Fruit fly (Drosophila melanogaster) whole organism, prepupa: Measurements from ENCODE around the gene Osi9.

Experiments used
- Blimp-1 ChIP-seq: fragments of 200-800 bp; sonication (Bioruptor generic); optimal IDR thresholded peaks from 3 replicates; lab custom pipeline; 2017; ENCODE audit warnings: missing biosample characterization, missing genetic modification characterization, mild to moderate bottlenecking, moderate library complexity, missing genetic modification reagents
- CG10631 ChIP-seq: fragments of 200-800 bp; sonication (Bioruptor generic); optimal IDR thresholded peaks from 2 replicates; lab custom pipeline; 2016; ENCODE audit warnings: missing biosample characterization, missing genetic modification characterization
- CG10669 ChIP-seq: fragments of 200-800 bp; sonication (Bioruptor generic); optimal IDR thresholded peaks from 3 replicates; lab custom pipeline; 2018; ENCODE audit warnings: missing biosample characterization, mild to moderate bottlenecking, missing genetic modification characterization, moderate library complexity
- CG11294 ChIP-seq: fragments of 200-800 bp; sonication (Bioruptor generic); IDR thresholded peaks from 2 replicates; pipeline ENCODE4 v1.3.6; 2022; ENCODE audit warnings: missing biosample characterization, missing genetic modification characterization
- CG11762 ChIP-seq: fragments of 200-800 bp; sonication (Bioruptor generic); optimal IDR thresholded peaks from 3 replicates; lab custom pipeline; 2016; ENCODE audit warnings: missing biosample characterization, missing genetic modification characterization; ENCODE audit not compliant: insufficient read depth
- CG11902 ChIP-seq: fragments of 200-800 bp; sonication (Bioruptor generic); optimal IDR thresholded peaks from 3 replicates; lab custom pipeline; 2016; ENCODE audit warnings: missing biosample characterization, missing genetic modification characterization
- CG15336 ChIP-seq: fragments of 200-800 bp; sonication (Bioruptor generic); IDR thresholded peaks from 2 replicates; pipeline ENCODE4 v1.3.6; 2022; ENCODE audit warnings: missing biosample characterization, missing genetic modification characterization
- CG1621 ChIP-seq: fragments of 200-800 bp; sonication (Bioruptor generic); optimal IDR thresholded peaks from 3 replicates; lab custom pipeline; 2018; ENCODE audit warnings: missing biosample characterization, mild to moderate bottlenecking, missing genetic modification characterization
- CG3032 ChIP-seq: fragments of 200-800 bp; optimal IDR thresholded peaks from 2 replicates; lab custom pipeline; 2019; ENCODE audit warnings: missing biosample characterization, mild to moderate bottlenecking, missing genetic modification characterization, moderate library complexity
- CG31627 ChIP-seq: fragments of 200-800 bp; sonication (Bioruptor generic); optimal IDR thresholded peaks from 3 replicates; lab custom pipeline; 2016; ENCODE audit warnings: missing biosample characterization, missing genetic modification characterization
- CG32006 ChIP-seq: fragments of 200-800 bp; sonication (Bioruptor generic); optimal IDR thresholded peaks from 3 replicates; lab custom pipeline; 2017; ENCODE audit warnings: missing biosample characterization, mild to moderate bottlenecking, missing genetic modification characterization
- CG34406 ChIP-seq: fragments of 200-800 bp; sonication (Bioruptor generic); optimal IDR thresholded peaks from 3 replicates; lab custom pipeline; 2016; ENCODE audit warnings: missing biosample characterization, missing genetic modification characterization
- CG6163 ChIP-seq: fragments of 200-800 bp; sonication (Bioruptor generic); IDR thresholded peaks from 3 replicates; pipeline ENCODE4 v1.3.6; 2022; ENCODE audit warnings: missing biosample characterization, missing genetic modification characterization
- CG6854 ChIP-seq: fragments of 200-800 bp; sonication (Bioruptor generic); optimal IDR thresholded peaks from 2 replicates; lab custom pipeline; 2017; ENCODE audit warnings: missing biosample characterization, mild to moderate bottlenecking, missing genetic modification characterization
- CG7368 ChIP-seq: fragments of 200-800 bp; sonication (Bioruptor generic); optimal IDR thresholded peaks from 3 replicates; lab custom pipeline; 2016; ENCODE audit warnings: missing biosample characterization, missing genetic modification characterization
- CG8319 ChIP-seq: fragments of 200-800 bp; sonication (Bioruptor generic); optimal IDR thresholded peaks from 3 replicates; lab custom pipeline; 2016; ENCODE audit warnings: missing biosample characterization, missing genetic modification characterization
- CG8632 ChIP-seq: fragments of 200-800 bp; sonication (Bioruptor generic); optimal IDR thresholded peaks from 3 replicates; lab custom pipeline; 2016; ENCODE audit warnings: missing biosample characterization, missing genetic modification characterization
- CG9139 ChIP-seq: fragments of 200-800 bp; sonication (Bioruptor generic); optimal IDR thresholded peaks from 3 replicates; lab custom pipeline; 2017; ENCODE audit warnings: missing biosample characterization, mild to moderate bottlenecking, missing genetic modification characterization
- Eip78C ChIP-seq: fragments of 200-800 bp; sonication (Bioruptor generic); peaks from one replicate; lab custom pipeline; 2016; ENCODE audit warnings: missing biosample characterization, missing genetic modification characterization
- Ets21C ChIP-seq: fragments of 200-800 bp; sonication (Bioruptor generic); optimal IDR thresholded peaks from 3 replicates; lab custom pipeline; 2016; ENCODE audit warnings: missing biosample characterization, missing genetic modification characterization
- Ets96B ChIP-seq: fragments of 200-800 bp; optimal IDR thresholded peaks from 2 replicates; lab custom pipeline; 2019; ENCODE audit warnings: missing biosample characterization, mild to moderate bottlenecking, missing genetic modification characterization, moderate library complexity
- Gug ChIP-seq: fragments of 200-800 bp; sonication (Bioruptor generic); IDR thresholded peaks from 2 replicates; pipeline ENCODE4 v1.3.6; 2022; ENCODE audit warnings: missing biosample characterization, missing genetic modification characterization
- Hr39 ChIP-seq: fragments of 200-800 bp; sonication (Bioruptor generic); optimal IDR thresholded peaks from 2 replicates; lab custom pipeline; 2016; ENCODE audit warnings: missing biosample characterization, missing genetic modification characterization
- OdsH ChIP-seq: fragments of 200-800 bp; sonication (Bioruptor generic); optimal IDR thresholded peaks from 3 replicates; lab custom pipeline; 2016; ENCODE audit warnings: missing biosample characterization, missing genetic modification characterization
- Sox14 ChIP-seq: fragments of 200-800 bp; sonication (Bioruptor generic); optimal IDR thresholded peaks from 3 replicates; lab custom pipeline; 2016; ENCODE audit warnings: missing biosample characterization, missing genetic modification characterization
- achi ChIP-seq: fragments of 200-800 bp; sonication (Bioruptor generic); optimal IDR thresholded peaks from 3 replicates; lab custom pipeline; 2016; ENCODE audit warnings: missing biosample characterization, missing genetic modification characterization
- acj6 ChIP-seq: fragments of 200-800 bp; sonication (Bioruptor generic); optimal IDR thresholded peaks from 3 replicates; lab custom pipeline; 2016; ENCODE audit warnings: missing biosample characterization, missing genetic modification characterization
- dac ChIP-seq: fragments of 200-800 bp; sonication (Bioruptor generic); optimal IDR thresholded peaks from 2 replicates; lab custom pipeline; 2017; ENCODE audit warnings: missing biosample characterization, mild to moderate bottlenecking, missing genetic modification characterization
- eg ChIP-seq: fragments of 200-800 bp; sonication (Bioruptor generic); IDR thresholded peaks from 3 replicates; pipeline ENCODE4 v1.3.6; 2022; ENCODE audit warnings: missing biosample characterization, missing genetic modification characterization
- esn ChIP-seq: fragments of 200-800 bp; sonication (Bioruptor generic); optimal IDR thresholded peaks from 2 replicates; lab custom pipeline; 2016; ENCODE audit warnings: missing biosample characterization, mild to moderate bottlenecking, missing genetic modification characterization, moderate library complexity
- fkh ChIP-seq: fragments of 200-800 bp; sonication (Bioruptor generic); optimal IDR thresholded peaks from 3 replicates; lab custom pipeline; 2017; ENCODE audit warnings: missing biosample characterization, mild to moderate bottlenecking, missing genetic modification characterization, moderate library complexity
- net ChIP-seq: fragments of 200-800 bp; sonication (Bioruptor generic); optimal IDR thresholded peaks from 3 replicates; lab custom pipeline; 2016; ENCODE audit warnings: missing biosample characterization, missing genetic modification characterization
- spab ChIP-seq: fragments of 200-800 bp; sonication (Bioruptor generic); optimal IDR thresholded peaks from 2 replicates; lab custom pipeline; 2017; ENCODE audit warnings: missing biosample characterization, mild to moderate bottlenecking, missing genetic modification characterization, missing genetic modification reagents
- ss ChIP-seq, 2 experiments: fragments of 200-800 bp; sonication (Bioruptor generic); optimal IDR thresholded peaks; 2 replicates in 1 of 2; 3 replicates in 1 of 2; lab custom pipeline; 2017 to 2018; ENCODE audit warnings: mild to moderate bottlenecking in 2 of 2, missing biosample characterization in 2 of 2, missing genetic modification characterization in 2 of 2, moderate library complexity in 1 of 2

Osi9 gene

dm6 chr3R:6248694-6249093 is 11.3 kb upstream of the Osi9 start, which contains the start of gene Osi7:
TSS of gene Osi7 (plus strand) at chr3R:6248994.
- TF ChIP-seq eg (GFP tag; lab: Robert Waterston, UW) (0 out of 3 replicates have a peak, but pooled peaks have one; percentile 9), fkh (GFP tag; lab: Kevin White, UChicago) (no peak), Gug (GFP tag; lab: Robert Waterston, UW) (no peak), CG1621 (tag; lab: Kevin White, UChicago) (no peak), CG11294 (GFP tag; lab: Robert Waterston, UW) (no peak), CG8319 (GFP tag; lab: Kevin White, UChicago) (no peak), Eip78C (peak; percentile 20)
- TF ChIP-seq, all 60 proteins: peak for 2

dm6 chr3R:6252809-6253208 is 7.2 kb upstream of the Osi9 start:
- TF ChIP-seq CG3032 (tag; lab: Kevin White, UChicago) (no peak), CG32006 (GFP tag; lab: Kevin White, UChicago) (no peak), esn (GFP tag; lab: Kevin White, UChicago) (no peak), CG34406 (GFP tag; lab: Kevin White, UChicago) (no peak), net (no peak), CG8632 (GFP tag; lab: Kevin White, UChicago) (no peak), CG11762 (GFP tag; lab: Kevin White, UChicago) (no peak), CG6163 (GFP tag; lab: Robert Waterston, UW) (no peak), CG10669 (no peak), Blimp-1 (GFP tag; lab: Kevin White, UChicago) (peak; percentile 96), achi (GFP tag; lab: Kevin White, UChicago) (no peak), CG15336 (GFP tag; lab: Robert Waterston, UW) (no peak), CG10631 (GFP tag; lab: Kevin White, UChicago) (no peak), spab (GFP tag; lab: Kevin White, UChicago) (no peak), CG7368 (GFP tag; lab: Kevin White, UChicago) (no peak), CG6854 (GFP tag; lab: Kevin White, UChicago) (peak; percentile 89), Hr39 (GFP tag; lab: Kevin White, UChicago) (no peak)

dm6 chr3R:6254438-6254837 is 5.6 kb upstream of the Osi9 start:
- TF ChIP-seq CG3032 (tag; lab: Kevin White, UChicago) (no peak), CG11902 (no peak), OdsH (GFP tag; lab: Kevin White, UChicago) (no peak), Ets96B (no peak), esn (GFP tag; lab: Kevin White, UChicago) (no peak), CG31627 (no peak), dac (GFP tag; lab: Kevin White, UChicago) (no peak), Ets21C (GFP tag; lab: Kevin White, UChicago) (no peak)

- TF ChIP-seq CG34406 (GFP tag; lab: Kevin White, UChicago) = no peak
- TF ChIP-seq, all 60 proteins: peak for 0
Observed at dm6 chr3R:6254875-6255274, 5.1 kb upstream of the Osi9 start, which contains the start of gene Osi8. TSS of gene Osi8 (plus strand) at chr3R:6255175.

dm6 chr3R:6263658-6264057 is 3.6 kb downstream of the Osi9 start, which contains the start of gene Osi10a:
TSS of gene Osi10a (plus strand) at chr3R:6263958.
- no peak for TF ChIP-seq acj6 (GFP tag; lab: Kevin White, UChicago)
- no peak for TF ChIP-seq OdsH (GFP tag; lab: Kevin White, UChicago)
- TF ChIP-seq CG9139 = no peak
- no peak for TF ChIP-seq CG11902
- TF ChIP-seq Sox14 = no peak
- no peak for TF ChIP-seq CG34406 (GFP tag; lab: Kevin White, UChicago)
- no peak for TF ChIP-seq ss (GFP tag; optimal IDR thresholded peaks at IDR 0.05; lab: Kevin White, UChicago)
